Worm (Caenorhabditis elegans) whole organism, late embryonic: ENCODE data around the gene F42G4.7.
A peak's percentile ranks its signal among the peaks of the same experiment; 100 is the strongest.
"Not testable (repeated sequence)": the region's sequence is repeated elsewhere in the genome, so short reads cannot be mapped to it uniquely, and the experiment has no call there.

Experiments used
- F13H6.1 ChIP-seq: sonication (generic microtip); optimal IDR thresholded peaks from 2 replicates; lab custom pipeline; 2016; ENCODE audit warnings: missing genetic modification characterization, missing compliant biosample characterization
- ceh-18 ChIP-seq: sonication (generic microtip); optimal IDR thresholded peaks from 2 replicates; lab custom pipeline; 2016; ENCODE audit warnings: missing genetic modification characterization, missing compliant biosample characterization
- fkh-10 ChIP-seq: fragments of 150-350 bp; optimal IDR thresholded peaks from 2 replicates; lab custom pipeline; 2014; ENCODE audit warnings: missing biosample characterization, missing genetic modification reagents, missing genetic modification characterization
- hlh-15 ChIP-seq: sonication (generic microtip); optimal IDR thresholded peaks from 2 replicates; lab custom pipeline; 2016; ENCODE audit warnings: missing genetic modification characterization, missing compliant biosample characterization
- hlh-30 ChIP-seq: sonication (generic microtip); optimal IDR thresholded peaks from 2 replicates; lab custom pipeline; 2017; ENCODE audit warnings: antibody characterized with exemption, missing genetic modification characterization, missing compliant biosample characterization; ENCODE audit not compliant: insufficient read depth
- lim-6 ChIP-seq: sonication (generic microtip); optimal IDR thresholded peaks from 2 replicates; lab custom pipeline; 2016; ENCODE audit warnings: missing genetic modification characterization, missing compliant biosample characterization
- madf-2 ChIP-seq: sonication (generic microtip); optimal IDR thresholded peaks from 2 replicates; lab custom pipeline; 2017; ENCODE audit warnings: missing genetic modification characterization, missing compliant biosample characterization
- pha-4 ChIP-seq: fragments of 150-350 bp; optimal IDR thresholded peaks from 2 replicates; lab custom pipeline; 2018; ENCODE audit warnings: missing biosample characterization, missing genetic modification reagents, missing genetic modification characterization
- pqm-1 ChIP-seq: sonication (generic microtip); optimal IDR thresholded peaks from 2 replicates; lab custom pipeline; 2016; ENCODE audit warnings: missing genetic modification characterization, missing compliant biosample characterization
- rnt-1 ChIP-seq: sonication (generic microtip); optimal IDR thresholded peaks from 2 replicates; lab custom pipeline; 2016; ENCODE audit warnings: missing genetic modification characterization, missing compliant biosample characterization
- ztf-16 ChIP-seq: sonication (generic microtip); optimal IDR thresholded peaks from 2 replicates; lab custom pipeline; 2017; ENCODE audit warnings: missing genetic modification characterization, missing compliant biosample characterization

ce11 chrII:13016381-13016780 is 30.7 kb downstream of the F42G4.7 start:
- TF ChIP-seq pqm-1 (tag; lab: Kevin White, UChicago); lim-6 (tag; lab: Kevin White, UChicago); F13H6.1 (tag; lab: Kevin White, UChicago); rnt-1 (tag; lab: Kevin White, UChicago); hlh-30; fkh-10 (GFP tag; lab: Kevin White, UChicago); madf-2; pha-4 (tag; lab: Kevin White, UChicago); ztf-16 (tag; lab: Kevin White, UChicago); hlh-15 (tag; lab: Kevin White, UChicago): not testable (repeated sequence)
- TF ChIP-seq ceh-18 (tag; lab: Kevin White, UChicago) = peak; percentile 49
